Fruit fly (Drosophila melanogaster): ENCODE data around the gene CG6652.

CG6652 gene

dm6 chr3L:17002140-17002849 lies 20.4 kb downstream of the CG6652 start:
- TF ChIP-seq psq (optimal IDR thresholded peaks at IDR 0.05) = no peak
- no peak for TF ChIP-seq ttk (optimal IDR thresholded peaks at IDR 0.05)
- no peak for TF ChIP-seq Sin3A (optimal IDR thresholded peaks at IDR 0.05)

dm6 chr3L:17001055-17001454 lies 21.6 kb downstream of the CG6652 start:
- no peak for TF ChIP-seq h (optimal IDR thresholded peaks at IDR 0.05)
- TF ChIP-seq Myc (optimal IDR thresholded peaks at IDR 0.05) = no peak
- no peak for TF ChIP-seq Sin3A (optimal IDR thresholded peaks at IDR 0.05)
- TF ChIP-seq insv (optimal IDR thresholded peaks at IDR 0.05) = no peak
- TF ChIP-seq psq (optimal IDR thresholded peaks at IDR 0.05) = no peak
- no peak for TF ChIP-seq ttk (optimal IDR thresholded peaks at IDR 0.05)

- TF ChIP-seq h (optimal IDR thresholded peaks at IDR 0.05) (no peak), insv (optimal IDR thresholded peaks at IDR 0.05) (no peak), psq (optimal IDR thresholded peaks at IDR 0.05) (no peak), ttk (optimal IDR thresholded peaks at IDR 0.05) (no peak), Myc (optimal IDR thresholded peaks at IDR 0.05) (no peak), Sin3A (optimal IDR thresholded peaks at IDR 0.05) (no peak)
Observed at dm6 chr3L:17000289-17000688, 22.4 kb downstream of the CG6652 start.

- TF ChIP-seq h (optimal IDR thresholded peaks at IDR 0.05) (no peak), ttk (optimal IDR thresholded peaks at IDR 0.05) (no peak), Myc (optimal IDR thresholded peaks at IDR 0.05) (no peak), Sin3A (optimal IDR thresholded peaks at IDR 0.05) (no peak), insv (optimal IDR thresholded peaks at IDR 0.05) (no peak), psq (optimal IDR thresholded peaks at IDR 0.05) (no peak)
Observed at dm6 chr3L:16994805-16995204, 27.9 kb downstream of the CG6652 start.

dm6 chr3L:16989169-16989568 lies 33.5 kb downstream of the CG6652 start:
- TF ChIP-seq insv (optimal IDR thresholded peaks at IDR 0.05) (no peak), ttk (optimal IDR thresholded peaks at IDR 0.05) (no peak), Sin3A (optimal IDR thresholded peaks at IDR 0.05) (no peak), h (optimal IDR thresholded peaks at IDR 0.05) (no peak), psq (optimal IDR thresholded peaks at IDR 0.05) (no peak), Myc (optimal IDR thresholded peaks at IDR 0.05) (no peak)

- TF ChIP-seq insv (optimal IDR thresholded peaks at IDR 0.05) = no peak
Observed at dm6 chr3L:16988526-16988925, 34.1 kb downstream of the CG6652 start.

dm6 chr3L:16987347-16987746 lies 35.3 kb downstream of the CG6652 start:
- no peak for TF ChIP-seq ttk (optimal IDR thresholded peaks at IDR 0.05)
- no peak for TF ChIP-seq h (optimal IDR thresholded peaks at IDR 0.05)
- no peak for TF ChIP-seq psq (optimal IDR thresholded peaks at IDR 0.05)
- TF ChIP-seq insv (optimal IDR thresholded peaks at IDR 0.05) = no peak
- TF ChIP-seq Myc (optimal IDR thresholded peaks at IDR 0.05) = no peak
- TF ChIP-seq Sin3A (optimal IDR thresholded peaks at IDR 0.05) = no peak

dm6 chr3L:16986062-16987013 lies 36.3 kb downstream of the CG6652 start:
- TF ChIP-seq ttk (optimal IDR thresholded peaks at IDR 0.05) (no peak), Myc (optimal IDR thresholded peaks at IDR 0.05) (no peak), h (optimal IDR thresholded peaks at IDR 0.05) (no peak), Sin3A (optimal IDR thresholded peaks at IDR 0.05) (no peak), insv (optimal IDR thresholded peaks at IDR 0.05) (no peak), psq (optimal IDR thresholded peaks at IDR 0.05) (no peak)

dm6 chr3L:16985578-16985977 lies 37.1 kb downstream of the CG6652 start:
- TF ChIP-seq Myc (optimal IDR thresholded peaks at IDR 0.05) = no peak
- TF ChIP-seq insv (optimal IDR thresholded peaks at IDR 0.05) = no peak
- no peak for TF ChIP-seq h (optimal IDR thresholded peaks at IDR 0.05)
- TF ChIP-seq Sin3A (optimal IDR thresholded peaks at IDR 0.05) = no peak
- TF ChIP-seq psq (optimal IDR thresholded peaks at IDR 0.05) = no peak
- no peak for TF ChIP-seq ttk (optimal IDR thresholded peaks at IDR 0.05)

dm6 chr3L:16984813-16985387 lies 37.8 kb downstream of the CG6652 start:
- TF ChIP-seq Myc (optimal IDR thresholded peaks at IDR 0.05) (no peak), h (optimal IDR thresholded peaks at IDR 0.05) (no peak), psq (optimal IDR thresholded peaks at IDR 0.05) (no peak), Sin3A (optimal IDR thresholded peaks at IDR 0.05) (no peak)

- TF ChIP-seq insv (optimal IDR thresholded peaks at IDR 0.05) = no peak
- no peak for TF ChIP-seq Myc (optimal IDR thresholded peaks at IDR 0.05)
- no peak for TF ChIP-seq psq (optimal IDR thresholded peaks at IDR 0.05)
- TF ChIP-seq h (optimal IDR thresholded peaks at IDR 0.05) = no peak
- no peak for TF ChIP-seq Sin3A (optimal IDR thresholded peaks at IDR 0.05)
- TF ChIP-seq ttk (optimal IDR thresholded peaks at IDR 0.05) = no peak
Observed at dm6 chr3L:16984042-16984441, 38.6 kb downstream of the CG6652 start.

- TF ChIP-seq insv (optimal IDR thresholded peaks at IDR 0.05) = no peak
- no peak for TF ChIP-seq Myc (optimal IDR thresholded peaks at IDR 0.05)
- TF ChIP-seq h (optimal IDR thresholded peaks at IDR 0.05) = no peak
- no peak for TF ChIP-seq Sin3A (optimal IDR thresholded peaks at IDR 0.05)
- TF ChIP-seq psq (optimal IDR thresholded peaks at IDR 0.05) = no peak
- no peak for TF ChIP-seq ttk (optimal IDR thresholded peaks at IDR 0.05)
Observed at dm6 chr3L:16981114-16981648, 41.5 kb downstream of the CG6652 start.
